Worm (Caenorhabditis elegans): ENCODE results near the gene K08F9.4.
A peak's percentile ranks its signal among the peaks of the same experiment; 100 is the strongest.

Gene K08F9.4

DNA sequence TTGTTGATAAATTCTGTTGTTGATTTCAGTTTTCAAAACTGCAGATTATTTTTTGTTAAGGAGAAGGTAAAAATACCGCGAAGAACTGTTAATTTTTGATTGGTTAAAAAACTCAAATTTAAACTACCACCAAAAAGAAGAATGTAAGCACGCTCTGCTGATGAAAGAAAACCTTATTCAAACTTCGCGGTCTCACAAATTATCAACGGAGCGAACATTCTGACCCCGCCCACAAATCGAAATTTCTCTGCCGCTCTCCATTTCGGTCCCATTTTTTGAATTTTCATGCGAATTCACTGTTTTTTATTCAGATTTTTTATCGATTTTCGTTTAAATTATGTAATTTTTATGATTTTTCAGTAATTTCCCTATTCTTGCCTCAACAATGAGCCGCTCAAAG is 45.7 kb downstream of the K08F9.4 start, which contains the start of gene cyn-3 (continued):
- TF ChIP-seq ztf-3 (GFP tag; optimal IDR thresholded peaks at IDR 0.05), result no peak
- no peak for TF ChIP-seq somi-1 (GFP tag; optimal IDR thresholded peaks at IDR 0.05)
- no peak for TF ChIP-seq madf-10 (tag; optimal IDR thresholded peaks at IDR 0.05)
- TF ChIP-seq ets-4 (GFP tag; optimal IDR thresholded peaks at IDR 0.05), result no peak
- TF ChIP-seq tlf-1 (GFP tag; optimal IDR thresholded peaks at IDR 0.05), result peak; percentile 46
- peak; percentile 65; the same call in 1 of the 2 replicates for TF ChIP-seq rcor-1 (GFP tag; IDR thresholded peaks at IDR 0.05)
- TF ChIP-seq lir-1 (GFP tag; conservative IDR thresholded peaks at IDR 0.05), result no peak
- TF ChIP-seq F10E7.11 (tag; optimal IDR thresholded peaks at IDR 0.05), result no peak
- TF ChIP-seq efl-1 (GFP tag; optimal IDR thresholded peaks at IDR 0.05), result peak; percentile 90
- TF ChIP-seq hmg-1.2 (GFP tag; IDR thresholded peaks at IDR 0.05), result peak; percentile 54
- TF ChIP-seq madf-6 (GFP tag; IDR thresholded peaks at IDR 0.05), result peak; percentile 85
- TF ChIP-seq ccch-3 (GFP tag; optimal IDR thresholded peaks at IDR 0.05), result no peak
- TF ChIP-seq madf-8 (GFP tag; conservative IDR thresholded peaks at IDR 0.05), result peak; percentile 54
- TF ChIP-seq ceh-40 (GFP tag; IDR thresholded peaks at IDR 0.05), result no peak
- TF ChIP-seq attf-3 (GFP tag; conservative IDR thresholded peaks at IDR 0.05), result 0 out of 2 replicates have a peak, but pooled peaks have one; percentile 39
- no peak for TF ChIP-seq lsy-27 (tag; optimal IDR thresholded peaks at IDR 0.05; ENCODE audit: borderline replicate concordance, insufficient read depth)
- no peak for TF ChIP-seq repo-1 (tag; optimal IDR thresholded peaks at IDR 0.05)
- no peak for TF ChIP-seq cebp-2 (GFP tag; IDR thresholded peaks at IDR 0.05)
- TF ChIP-seq nfyb-1 (GFP tag; IDR thresholded peaks at IDR 0.05), result peak; percentile 91
- TF ChIP-seq unc-130 (GFP tag; optimal IDR thresholded peaks at IDR 0.05), result no peak
- peak; percentile 99 for TF ChIP-seq lin-54 (GFP tag; optimal IDR thresholded peaks at IDR 0.05)
- TF ChIP-seq F39B2.1 (GFP tag; IDR thresholded peaks at IDR 0.05), result no peak
- no peak for TF ChIP-seq Y79H2A.3 (GFP tag; conservative IDR thresholded peaks at IDR 0.05)
- peak; percentile 30 for TF ChIP-seq snpc-4 (GFP tag; optimal IDR thresholded peaks at IDR 0.05)
- TF ChIP-seq snpc-4 (tag; optimal IDR thresholded peaks at IDR 0.05), result peak; percentile 11 to 68 (median 52)
- TF ChIP-seq mcd-1 (GFP tag; IDR thresholded peaks at IDR 0.05), result peak; percentile 98
- TF ChIP-seq ceh-91 (GFP tag; IDR thresholded peaks at IDR 0.05), result peak; percentile 67
- peak; percentile 50 for TF ChIP-seq ztf-26 (tag; optimal IDR thresholded peaks at IDR 0.05)
- no peak for TF ChIP-seq F57A8.1 (GFP tag; optimal IDR thresholded peaks at IDR 0.05)
- no peak for TF ChIP-seq fkh-3 (tag; optimal IDR thresholded peaks at IDR 0.05)
- no peak for TF ChIP-seq sdz-38 (tag; optimal IDR thresholded peaks at IDR 0.05)
- no peak for TF ChIP-seq nhr-90 (tag; optimal IDR thresholded peaks at IDR 0.05)
- no peak for TF ChIP-seq lag-1 (GFP tag; IDR thresholded peaks at IDR 0.05)
- no peak for TF ChIP-seq B0019.2 (GFP tag; conservative IDR thresholded peaks at IDR 0.05)
- peak; percentile 74 for TF ChIP-seq ZK185.1 (tag; optimal IDR thresholded peaks at IDR 0.05; ENCODE audit: poor library complexity, severe bottlenecking)
- TF ChIP-seq attf-5 (GFP tag; optimal IDR thresholded peaks at IDR 0.05), result peak; percentile 83
- no peak for TF ChIP-seq Y95B8A.8 (GFP tag; IDR thresholded peaks at IDR 0.05)
- TF ChIP-seq nfya-1 (tag; optimal IDR thresholded peaks at IDR 0.05; ENCODE audit: borderline replicate concordance, insufficient read depth), result no peak
- peak; percentile 49; the same call in 1 of the 2 replicates for TF ChIP-seq D2030.7 (GFP tag; IDR thresholded peaks at IDR 0.05)
- peak; percentile 44 for TF ChIP-seq lsl-1 (GFP tag; optimal IDR thresholded peaks at IDR 0.05)
- no peak for TF ChIP-seq sea-2 (GFP tag; IDR thresholded peaks at IDR 0.05)
- peak; percentile 56 for TF ChIP-seq tbp1 (GFP tag; optimal IDR thresholded peaks at IDR 0.05)
- no peak for TF ChIP-seq T07F8.4 (tag; optimal IDR thresholded peaks at IDR 0.05)

All from whole organism, young adult.